Fruit fly (Drosophila melanogaster): ENCODE results near the gene Flad2.
A peak's percentile ranks its signal among the peaks of the same experiment; 100 is the strongest.

The Flad2 gene

DNA sequence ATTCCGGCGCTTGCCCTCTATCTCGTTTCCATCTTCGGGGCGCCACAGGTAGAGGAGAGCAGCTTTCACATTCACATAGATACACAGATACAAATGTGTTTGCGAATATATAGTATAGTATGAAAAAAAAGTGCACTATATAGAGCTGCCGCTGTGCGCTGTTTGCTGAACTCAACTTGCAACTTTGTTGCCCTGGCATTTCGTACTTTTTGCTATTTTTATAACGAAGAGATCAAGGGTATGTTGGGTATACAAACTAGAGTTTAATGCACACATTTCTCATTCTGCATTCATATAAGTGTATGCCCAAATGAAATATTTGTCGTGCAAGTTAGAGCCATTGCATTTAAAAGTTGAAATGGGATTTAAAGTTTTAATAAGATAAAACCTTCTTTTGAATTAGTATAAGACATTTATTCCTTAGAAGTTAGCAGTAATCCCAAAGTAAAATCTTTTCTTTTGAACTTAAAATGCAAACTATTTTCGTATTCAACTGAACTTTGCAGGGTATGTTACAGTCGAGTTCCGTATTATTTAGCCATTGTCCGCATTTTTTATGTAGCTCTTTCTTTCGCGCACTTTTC is 18.7 kb downstream of the Flad2 start:
- no peak for TF ChIP-seq CG16779 (tag; optimal IDR thresholded peaks at IDR 0.05)
- TF ChIP-seq CG8119 (GFP tag; IDR thresholded peaks at IDR 0.05) = peak; percentile 61
- TF ChIP-seq CG1621 (tag; optimal IDR thresholded peaks at IDR 0.05) = no peak
- no peak for TF ChIP-seq lz (GFP tag; optimal IDR thresholded peaks at IDR 0.05)
- TF ChIP-seq acj6 (GFP tag; optimal IDR thresholded peaks at IDR 0.05) = peak; percentile 4
- TF ChIP-seq ss (GFP tag; optimal IDR thresholded peaks at IDR 0.05) = no peak
- no peak for TF ChIP-seq CG3919 (GFP tag; optimal IDR thresholded peaks at IDR 0.05)
- no peak for TF ChIP-seq CG6163 (GFP tag; IDR thresholded peaks at IDR 0.05)
- TF ChIP-seq Eip93F (GFP tag; optimal IDR thresholded peaks at IDR 0.05) = no peak
- TF ChIP-seq CG32006 (GFP tag; optimal IDR thresholded peaks at IDR 0.05) = peak; percentile 61
- TF ChIP-seq Sox102F (GFP tag; optimal IDR thresholded peaks at IDR 0.05) = no peak
- TF ChIP-seq eg (GFP tag; IDR thresholded peaks at IDR 0.05) = no peak
- no peak for TF ChIP-seq CG11294 (GFP tag; IDR thresholded peaks at IDR 0.05)
- TF ChIP-seq Lpt (GFP tag; optimal IDR thresholded peaks at IDR 0.05) = peak; percentile 27
- no peak for TF ChIP-seq Sox15 (GFP tag; optimal IDR thresholded peaks at IDR 0.05)
- no peak for TF ChIP-seq svp (GFP tag)
- peak; percentile 92 for TF ChIP-seq dsx (GFP tag; optimal IDR thresholded peaks at IDR 0.05; ENCODE audit: poor library complexity, severe bottlenecking)
- no peak for TF ChIP-seq vri (GFP tag; optimal IDR thresholded peaks at IDR 0.05)
- TF ChIP-seq Sox14 (GFP tag; optimal IDR thresholded peaks at IDR 0.05) = no peak
- TF ChIP-seq CG11902 (GFP tag; optimal IDR thresholded peaks at IDR 0.05) = no peak
- TF ChIP-seq CG6276 (GFP tag; optimal IDR thresholded peaks at IDR 0.05) = peak; percentile 35
- TF ChIP-seq fd59A (GFP tag; optimal IDR thresholded peaks at IDR 0.05) = no peak
- TF ChIP-seq Eip75B (GFP tag; optimal IDR thresholded peaks at IDR 0.05) = peak; percentile 9
- TF ChIP-seq Smox (GFP tag; optimal IDR thresholded peaks at IDR 0.05) = no peak
- peak; percentile 5 for TF ChIP-seq CG4318 (GFP tag; optimal IDR thresholded peaks at IDR 0.05)
- TF ChIP-seq fd85E (GFP tag; optimal IDR thresholded peaks at IDR 0.05) = no peak
- no peak for TF ChIP-seq cyc (GFP tag; optimal IDR thresholded peaks at IDR 0.05)
- TF ChIP-seq CG10631 (GFP tag; optimal IDR thresholded peaks at IDR 0.05) = no peak
- TF ChIP-seq CG10669 (GFP tag; optimal IDR thresholded peaks at IDR 0.05) = no peak
- no peak for TF ChIP-seq CG6854 (GFP tag; optimal IDR thresholded peaks at IDR 0.05)
- no peak for TF ChIP-seq CG11762 (GFP tag; optimal IDR thresholded peaks at IDR 0.05; ENCODE audit: insufficient read depth)
- TF ChIP-seq CG15336 (GFP tag; IDR thresholded peaks at IDR 0.05) = 0 out of 2 replicates have a peak, but pooled peaks have one; percentile 43
- TF ChIP-seq achi (GFP tag; optimal IDR thresholded peaks at IDR 0.05) = no peak
- TF ChIP-seq pdm3 (GFP tag; optimal IDR thresholded peaks at IDR 0.05) = no peak
- TF ChIP-seq CG8632 (GFP tag; optimal IDR thresholded peaks at IDR 0.05) = no peak
- TF ChIP-seq Ets96B (tag; optimal IDR thresholded peaks at IDR 0.05) = no peak
- no peak for TF ChIP-seq net (GFP tag; optimal IDR thresholded peaks at IDR 0.05)
- TF ChIP-seq CG7368 (GFP tag; optimal IDR thresholded peaks at IDR 0.05) = no peak
- no peak for TF ChIP-seq spab (GFP tag; optimal IDR thresholded peaks at IDR 0.05)
- no peak for TF ChIP-seq Hr38 (GFP tag; optimal IDR thresholded peaks at IDR 0.05)
- peak; percentile 63 for TF ChIP-seq Hr4 (GFP tag; optimal IDR thresholded peaks at IDR 0.05)
- no peak for TF ChIP-seq Blimp-1 (GFP tag; optimal IDR thresholded peaks at IDR 0.05)
- TF ChIP-seq CG3032 (tag; optimal IDR thresholded peaks at IDR 0.05) = no peak
- peak; percentile 13 for TF ChIP-seq OdsH (GFP tag; optimal IDR thresholded peaks at IDR 0.05)
- TF ChIP-seq dac (GFP tag; optimal IDR thresholded peaks at IDR 0.05) = no peak
- TF ChIP-seq CG34406 (GFP tag; optimal IDR thresholded peaks at IDR 0.05) = no peak
- TF ChIP-seq CG9139 (GFP tag; optimal IDR thresholded peaks at IDR 0.05) = no peak
- TF ChIP-seq CG8319 (GFP tag; optimal IDR thresholded peaks at IDR 0.05) = no peak
- TF ChIP-seq Gug (GFP tag; IDR thresholded peaks at IDR 0.05) = no peak
- TF ChIP-seq Hr39 (GFP tag; optimal IDR thresholded peaks at IDR 0.05) = no peak
- TF ChIP-seq Ets21C (GFP tag; optimal IDR thresholded peaks at IDR 0.05) = no peak
- TF ChIP-seq salr (GFP tag; optimal IDR thresholded peaks at IDR 0.05) = peak in 1 of 2 experiments; percentile 44
